Worm (Caenorhabditis elegans): ENCODE data around the gene fbxa-214.

Gene fbxa-214

DNA sequence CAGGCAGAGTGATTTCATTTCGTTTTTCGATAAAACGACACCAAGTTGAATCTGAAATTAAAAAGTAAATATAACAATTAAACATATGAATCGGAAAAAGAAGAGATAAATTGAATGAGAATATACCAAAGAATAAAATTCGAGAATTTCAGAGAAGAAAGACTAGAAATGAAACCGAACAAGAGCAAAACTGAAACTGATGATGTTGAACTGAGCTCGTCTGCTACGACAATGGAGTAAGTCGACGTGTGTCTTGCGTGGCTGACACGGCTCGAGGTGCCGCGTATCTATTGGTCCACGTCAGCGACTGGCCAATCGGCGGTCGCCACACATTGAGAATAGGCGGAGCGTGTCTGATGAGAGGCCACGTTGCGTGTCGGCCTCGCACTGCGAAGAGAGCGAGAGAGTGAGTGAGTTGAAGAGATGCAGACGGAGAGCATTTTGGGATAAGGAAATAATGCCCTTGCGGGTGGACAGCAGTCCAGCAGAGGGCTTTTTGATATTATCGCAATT, 30.7 kb upstream of the fbxa-214 start, which contains the start of gene crt-1 (continued):
- TF ChIP-seq hsf-1 (GFP tag; IDR thresholded peaks at IDR 0.05) (0 out of 2 replicates have a peak, but pooled peaks have one; percentile 51), unc-130 (GFP tag; optimal IDR thresholded peaks at IDR 0.05) (no peak), snpc-1.1 (tag; optimal IDR thresholded peaks at IDR 0.05; ENCODE audit: insufficient read depth) (no peak), efl-1 (GFP tag; optimal IDR thresholded peaks at IDR 0.05) (no peak), ztf-3 (GFP tag; optimal IDR thresholded peaks at IDR 0.05) (peak; percentile 50), attf-3 (GFP tag; conservative IDR thresholded peaks at IDR 0.05) (0 out of 2 replicates have a peak, but pooled peaks have one; percentile 32), repo-1 (tag; optimal IDR thresholded peaks at IDR 0.05) (peak; percentile 44), ztf-6 (GFP tag; IDR thresholded peaks at IDR 0.05) (no peak), dpff-1 (tag; optimal IDR thresholded peaks at IDR 0.05) (no peak), rcor-1 (GFP tag; IDR thresholded peaks at IDR 0.05) (peak; percentile 73), Y67H2A.10 (GFP tag; conservative IDR thresholded peaks at IDR 0.05) (no peak), tbx-9 (tag; optimal IDR thresholded peaks at IDR 0.05; ENCODE audit: borderline replicate concordance) (no peak), rec-8 (tag; optimal IDR thresholded peaks at IDR 0.05) (no peak), F39B2.1 (GFP tag; IDR thresholded peaks at IDR 0.05) (no peak), ama-1 (optimal IDR thresholded peaks at IDR 0.05) (no peak), ama-1 (GFP tag; optimal IDR thresholded peaks at IDR 0.05) (no peak), B0261.1 (tag; optimal IDR thresholded peaks at IDR 0.05) (no peak), ceh-27 (GFP tag; optimal IDR thresholded peaks at IDR 0.05) (peak; percentile 89), unc-62 (GFP tag; optimal IDR thresholded peaks at IDR 0.05) (no peak), Y53F4B.3 (GFP tag; IDR thresholded peaks at IDR 0.05) (no peak), sptf-2 (GFP tag; optimal IDR thresholded peaks at IDR 0.05) (no peak), mxl-1 (tag; optimal IDR thresholded peaks at IDR 0.05) (no peak), lsy-27 (tag; optimal IDR thresholded peaks at IDR 0.05; ENCODE audit: borderline replicate concordance, insufficient read depth) (no peak), ceh-58 (GFP tag; IDR thresholded peaks at IDR 0.05) (no peak), mes-4 (tag; optimal IDR thresholded peaks at IDR 0.05) (no peak), bed-2 (GFP tag; IDR thresholded peaks at IDR 0.05) (no peak), lag-1 (GFP tag; IDR thresholded peaks at IDR 0.05) (no peak), egl-18 (GFP tag; IDR thresholded peaks at IDR 0.05) (no peak), fkh-3 (tag; optimal IDR thresholded peaks at IDR 0.05) (no peak), zfh-2 (GFP tag; conservative IDR thresholded peaks at IDR 0.05) (peak; percentile 99), hlh-26 (GFP tag; conservative IDR thresholded peaks at IDR 0.05) (no peak), dpl-1 (GFP tag; optimal IDR thresholded peaks at IDR 0.05) (no peak), F57A8.1 (GFP tag; optimal IDR thresholded peaks at IDR 0.05) (no peak), lir-1 (GFP tag; conservative IDR thresholded peaks at IDR 0.05) (0 out of 2 replicates have a peak, but pooled peaks have one; percentile 26), sdz-38 (tag; optimal IDR thresholded peaks at IDR 0.05) (no peak), lin-54 (GFP tag; optimal IDR thresholded peaks at IDR 0.05) (peak; percentile 86), gei-17 (GFP tag; optimal IDR thresholded peaks at IDR 0.05) (peak; percentile 66), dox-1 (GFP tag; IDR thresholded peaks at IDR 0.05) (peak; percentile 91), lin-26 (GFP tag; IDR thresholded peaks at IDR 0.05) (peak; percentile 65; the same call in 1 of the 2 replicates), cebp-1 (GFP tag; IDR thresholded peaks at IDR 0.05) (no peak), cebp-1 (tag; optimal IDR thresholded peaks at IDR 0.05) (peak; percentile 85), nhr-27 (tag; optimal IDR thresholded peaks at IDR 0.05) (no peak), ceh-91 (GFP tag; IDR thresholded peaks at IDR 0.05) (no peak), attf-6 (GFP tag; IDR thresholded peaks at IDR 0.05) (no peak), him-1 (tag; optimal IDR thresholded peaks at IDR 0.05) (no peak), ekl-4 (GFP tag; IDR thresholded peaks at IDR 0.05) (peak; percentile 80), aptf-3 (GFP tag; IDR thresholded peaks at IDR 0.05) (0 out of 2 replicates have a peak, but pooled peaks have one; percentile 52), ztf-28 (GFP tag; IDR thresholded peaks at IDR 0.05) (no peak), lin-40 (tag; optimal IDR thresholded peaks at IDR 0.05) (peak; percentile 92)
